Worm (Caenorhabditis elegans) whole organism, young adult: ENCODE measurements around the gene E02C12.19.

ENCODE experiments used
- B0261.1 ChIP-seq: sonication (generic microtip); optimal IDR thresholded peaks from 2 replicates; lab custom pipeline; 2016; ENCODE audit warnings: mild to moderate bottlenecking, missing genetic modification characterization, moderate library complexity, missing compliant biosample characterization
- F10E7.11 ChIP-seq: sonication (generic microtip); optimal IDR thresholded peaks from 2 replicates; lab custom pipeline; 2017; ENCODE audit warnings: mild to moderate bottlenecking, missing genetic modification characterization, moderate library complexity, missing compliant biosample characterization
- F33H1.4 ChIP-seq: fragments of 200-800 bp; sonication (Bioruptor generic); IDR thresholded peaks from 2 replicates; pipeline ENCODE4 v1.3.6; 2022; ENCODE audit warnings: missing genetic modification reagents, missing genetic modification characterization, missing compliant biosample characterization
- F52B5.7 ChIP-seq: sonication (generic microtip); optimal IDR thresholded peaks from 2 replicates; lab custom pipeline; 2016; ENCODE audit warnings: mild to moderate bottlenecking, missing genetic modification characterization, missing compliant biosample characterization
- F55B11.4 ChIP-seq: sonication (generic microtip); optimal IDR thresholded peaks from 2 replicates; lab custom pipeline; 2016; ENCODE audit warnings: missing compliant biosample characterization, missing genetic modification characterization, borderline replicate concordance; ENCODE audit not compliant: insufficient read depth
- F57C9.4 ChIP-seq: sonication (generic microtip); optimal IDR thresholded peaks from 2 replicates; lab custom pipeline; 2017; ENCODE audit warnings: mild to moderate bottlenecking, missing genetic modification characterization, missing compliant biosample characterization
- K11D2.4 ChIP-seq: fragments of 200-800 bp; sonication (Bioruptor generic); IDR thresholded peaks from 2 replicates; pipeline ENCODE4 v1.3.6; 2022; ENCODE audit warnings: missing genetic modification reagents, missing genetic modification characterization, missing compliant biosample characterization
- Y67H2A.10 ChIP-seq: fragments of 200-800 bp; sonication (Bioruptor generic); conservative IDR thresholded peaks from 2 replicates; pipeline ENCODE4 v1.3.6; 2022; ENCODE audit warnings: missing genetic modification reagents, missing genetic modification characterization, missing compliant biosample characterization
- ZK185.1 ChIP-seq: sonication (generic microtip); optimal IDR thresholded peaks from 2 replicates; lab custom pipeline; 2016; ENCODE audit warnings: mild to moderate bottlenecking, missing genetic modification characterization, missing compliant biosample characterization; ENCODE audit not compliant: poor library complexity, severe bottlenecking
- ama-1 ChIP-seq, 3 experiments: fragments of 150-350 bp in 1 of 3; sonication (generic microtip) in 2 of 3; optimal IDR thresholded peaks; 2 replicates each; lab custom pipeline; 2014 to 2018; ENCODE audit warnings: missing biosample characterization in 2 of 3, missing genetic modification characterization in 2 of 3, missing genetic modification reagents in 2 of 3
- aptf-3 ChIP-seq: fragments of 200-800 bp; sonication (Bioruptor generic); IDR thresholded peaks from 2 replicates; pipeline ENCODE4 v1.3.6; 2022; ENCODE audit warnings: missing genetic modification characterization, missing compliant biosample characterization
- attf-5 ChIP-seq: fragments of 200-800 bp; sonication (Bioruptor generic); optimal IDR thresholded peaks from 2 replicates; lab custom pipeline; 2018; ENCODE audit warnings: mild to moderate bottlenecking, missing genetic modification characterization, missing compliant biosample characterization
- cebp-1 ChIP-seq, 2 experiments: fragments of 200-800 bp in 1 of 2; sonication (Bioruptor generic) in 1 of 2; sonication (generic microtip) in 1 of 2; IDR thresholded peaks in 1 of 2; optimal IDR thresholded peaks in 1 of 2; 2 replicates each; pipeline versions ENCODE4 v1.3.6 to Lab custom; 2017 to 2022; ENCODE audit warnings: missing compliant biosample characterization in 2 of 2, missing genetic modification characterization in 2 of 2, mild to moderate bottlenecking in 1 of 2, missing genetic modification reagents in 1 of 2, moderate library complexity in 1 of 2
- ceh-91 ChIP-seq: fragments of 200-800 bp; sonication (Bioruptor generic); IDR thresholded peaks from 2 replicates; pipeline ENCODE4 v1.3.6; 2022; ENCODE audit warnings: missing genetic modification reagents, missing genetic modification characterization, missing compliant biosample characterization
- chd-7 ChIP-seq: sonication (generic microtip); optimal IDR thresholded peaks from 2 replicates; lab custom pipeline; 2016; ENCODE audit warnings: mild to moderate bottlenecking, missing genetic modification characterization, moderate library complexity, missing compliant biosample characterization
- hmg-1.2 ChIP-seq: fragments of 200-800 bp; sonication (Bioruptor generic); IDR thresholded peaks from 2 replicates; pipeline ENCODE4 v1.3.6; 2022; ENCODE audit warnings: missing genetic modification reagents, missing genetic modification characterization, missing compliant biosample characterization
- hrde-1 ChIP-seq: sonication (generic microtip); optimal IDR thresholded peaks from 2 replicates; lab custom pipeline; 2016; ENCODE audit warnings: missing genetic modification characterization, mild to moderate bottlenecking, missing compliant biosample characterization, moderate library complexity, missing genotype, missing genetic modification reagents, borderline replicate concordance
- let-526 ChIP-seq: fragments of 200-800 bp; sonication (Bioruptor generic); IDR thresholded peaks from 2 replicates; pipeline ENCODE4 v1.3.6; 2022; ENCODE audit warnings: missing genetic modification reagents, missing genetic modification characterization, missing compliant biosample characterization
- let-607 ChIP-seq, 2 experiments: fragments of 200-800 bp in 1 of 2; sonication (Bioruptor generic) in 1 of 2; sonication (generic microtip) in 1 of 2; optimal IDR thresholded peaks; 2 replicates each; lab custom pipeline; 2016 to 2018; ENCODE audit warnings: mild to moderate bottlenecking in 2 of 2, missing compliant biosample characterization in 2 of 2, missing genetic modification characterization in 2 of 2, moderate library complexity in 2 of 2, missing genotype in 1 of 2
- madf-6 ChIP-seq: fragments of 200-800 bp; sonication (Bioruptor generic); IDR thresholded peaks from 2 replicates; pipeline ENCODE4 v1.3.6; 2022; ENCODE audit warnings: missing genetic modification reagents, missing genetic modification characterization, missing compliant biosample characterization
- madf-8 ChIP-seq: fragments of 200-800 bp; sonication (Bioruptor generic); conservative IDR thresholded peaks from 2 replicates; pipeline ENCODE4 v1.3.6; 2022; ENCODE audit warnings: missing genetic modification reagents, missing genetic modification characterization, missing compliant biosample characterization
- mcd-1 ChIP-seq: fragments of 200-800 bp; sonication (Bioruptor generic); IDR thresholded peaks from 2 replicates; pipeline ENCODE4 v1.3.6; 2022; ENCODE audit warnings: missing genetic modification reagents, missing genetic modification characterization, missing compliant biosample characterization
- mxl-1 ChIP-seq: sonication (generic microtip); optimal IDR thresholded peaks from 2 replicates; lab custom pipeline; 2016; ENCODE audit warnings: missing genetic modification characterization, missing compliant biosample characterization
- nfya-2 ChIP-seq: fragments of 200-800 bp; sonication (Bioruptor generic); IDR thresholded peaks from 2 replicates; pipeline ENCODE4 v1.3.6; 2022; ENCODE audit warnings: missing genetic modification reagents, missing genetic modification characterization, missing compliant biosample characterization
- nhr-179 ChIP-seq: sonication (generic microtip); optimal IDR thresholded peaks from 2 replicates; lab custom pipeline; 2016; ENCODE audit warnings: mild to moderate bottlenecking, missing genetic modification characterization, missing compliant biosample characterization
- nhr-80 ChIP-seq: sonication (generic microtip); optimal IDR thresholded peaks from 2 replicates; lab custom pipeline; 2016; ENCODE audit warnings: missing genetic modification characterization, missing compliant biosample characterization
- pbrm-1 ChIP-seq: fragments of 200-800 bp; sonication (Bioruptor generic); IDR thresholded peaks from 2 replicates; pipeline ENCODE4 v1.3.6; 2022; ENCODE audit warnings: missing genetic modification reagents, missing genetic modification characterization, missing compliant biosample characterization
- pha-4 ChIP-seq: fragments of 150-350 bp; sonication (generic microtip); optimal IDR thresholded peaks from 2 replicates; lab custom pipeline; 2014; ENCODE audit warnings: missing biosample characterization, missing genetic modification reagents, missing genetic modification characterization
- rpc-1 ChIP-seq, 2 experiments: fragments of 150-350 bp in 1 of 2; sonication (generic microtip) in 1 of 2; optimal IDR thresholded peaks; 2 replicates each; lab custom pipeline; 2014 to 2018; ENCODE audit warnings: missing biosample characterization in 1 of 2, missing genetic modification characterization in 1 of 2, missing genetic modification reagents in 1 of 2, missing genotype in 1 of 2
- sea-2 ChIP-seq: fragments of 200-800 bp; sonication (Bioruptor generic); IDR thresholded peaks from 2 replicates; pipeline ENCODE4 v1.3.6; 2022; ENCODE audit warnings: missing genetic modification characterization, missing compliant biosample characterization
- snpc-1.1 ChIP-seq: sonication (generic microtip); optimal IDR thresholded peaks from 2 replicates; lab custom pipeline; 2017; ENCODE audit warnings: missing genetic modification characterization, mild to moderate bottlenecking, missing compliant biosample characterization, antibody characterized with exemption, moderate library complexity, missing genotype, missing genetic modification reagents; ENCODE audit not compliant: insufficient read depth
- snpc-1.3 ChIP-seq: sonication (generic microtip); optimal IDR thresholded peaks from 2 replicates; lab custom pipeline; 2017; ENCODE audit warnings: missing genetic modification characterization, mild to moderate bottlenecking, missing compliant biosample characterization, antibody characterized with exemption, moderate library complexity, missing genotype, missing genetic modification reagents; ENCODE audit not compliant: insufficient read depth
- snpc-3.4 ChIP-seq: sonication (generic microtip); optimal IDR thresholded peaks from 2 replicates; lab custom pipeline; 2017; ENCODE audit warnings: missing genetic modification characterization, mild to moderate bottlenecking, missing compliant biosample characterization, antibody characterized with exemption, moderate library complexity, missing genotype, missing genetic modification reagents
- snpc-4 ChIP-seq, 5 experiments: fragments of 150-350 bp in 1 of 5; sonication (generic microtip) in 4 of 5; optimal IDR thresholded peaks; 2 replicates each; lab custom pipeline; 2014 to 2018; ENCODE audit warnings: missing genetic modification characterization in 5 of 5, missing biosample characterization in 3 of 5, antibody characterized with exemption in 2 of 5, mild to moderate bottlenecking in 2 of 5, missing compliant biosample characterization in 2 of 5, missing genotype in 2 of 5, moderate library complexity in 2 of 5, missing genetic modification reagents in 1 of 5
- tbp1 ChIP-seq: fragments of 200-800 bp; sonication (Bioruptor generic); optimal IDR thresholded peaks from 2 replicates; lab custom pipeline; 2018; ENCODE audit warnings: mild to moderate bottlenecking, missing genetic modification characterization, missing compliant biosample characterization
- unc-130 ChIP-seq: sonication (generic microtip); optimal IDR thresholded peaks from 2 replicates; lab custom pipeline; 2016; ENCODE audit warnings: missing genetic modification reagents, missing genetic modification characterization, missing compliant biosample characterization
- zim-3 ChIP-seq: sonication (generic microtip); optimal IDR thresholded peaks from 2 replicates; lab custom pipeline; 2017; ENCODE audit warnings: mild to moderate bottlenecking, missing genetic modification characterization, moderate library complexity, missing compliant biosample characterization
- ztf-6 ChIP-seq: fragments of 200-800 bp; sonication (Bioruptor generic); IDR thresholded peaks from 2 replicates; pipeline ENCODE4 v1.3.6; 2022; ENCODE audit warnings: missing genetic modification reagents, missing genetic modification characterization, missing compliant biosample characterization

E02C12.19 gene

DNA sequence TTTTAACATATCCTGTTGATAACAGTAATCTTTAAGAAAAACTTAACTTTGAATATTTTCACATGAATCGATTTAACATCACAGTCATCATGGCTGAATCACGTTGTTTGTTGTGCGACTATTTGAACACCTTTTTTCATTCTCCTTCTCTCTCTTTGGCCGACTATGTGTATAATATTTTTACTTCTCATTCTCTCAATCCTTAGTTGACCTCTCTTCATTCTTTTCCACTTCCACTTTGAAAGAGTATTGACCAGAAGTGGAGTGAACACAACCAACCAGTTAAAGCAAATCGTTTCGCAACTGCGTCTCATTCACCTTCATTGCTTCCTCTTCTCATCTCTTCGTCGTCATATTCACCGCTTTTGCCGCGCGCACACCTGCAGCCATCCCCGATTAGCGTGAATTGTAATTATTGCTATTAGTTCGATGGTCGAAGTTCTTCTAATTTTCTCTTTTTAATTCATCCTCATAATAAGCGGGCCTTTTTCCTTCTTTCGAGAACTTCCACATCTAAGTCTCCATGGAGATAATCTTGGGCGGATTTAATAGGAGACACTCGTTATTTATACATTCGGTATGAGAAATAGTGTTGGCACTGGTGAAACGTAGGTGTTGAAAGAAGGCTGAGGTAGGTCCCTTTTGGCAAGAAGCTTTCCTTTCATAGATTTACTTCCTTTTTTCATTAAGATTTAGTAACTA, 18.8 kb upstream of the E02C12.19 start:
- TF ChIP-seq cebp-1 (GFP tag; IDR thresholded peaks at IDR 0.05; lab: Robert Waterston, UW) (no peak), cebp-1 (tag; optimal IDR thresholded peaks at IDR 0.05; lab: Kevin White, UChicago) (peak; percentile 41), let-607 (tag; optimal IDR thresholded peaks at IDR 0.05; lab: Kevin White, UChicago) (no peak)

DNA sequence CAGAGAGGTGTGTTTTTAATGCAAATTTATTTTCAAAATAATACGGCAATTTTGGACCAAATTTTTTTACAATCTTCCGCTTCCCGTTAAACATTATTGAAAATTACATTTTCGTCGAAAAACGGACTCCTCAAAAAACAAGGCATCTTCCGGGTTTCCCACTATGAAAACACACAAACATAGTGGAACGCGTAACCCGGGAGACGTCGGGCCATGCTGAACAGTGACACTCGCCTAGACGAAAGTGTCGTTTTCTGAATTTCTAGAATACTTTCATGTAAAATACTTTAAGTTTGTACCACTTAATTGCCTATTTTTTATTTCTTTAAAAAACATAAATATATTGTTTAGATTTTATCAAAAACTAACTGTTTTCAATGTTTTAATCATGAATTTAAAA, 15.6 kb upstream of the E02C12.19 start:
- TF ChIP-seq F33H1.4 (GFP tag; lab: Robert Waterston, UW), result no peak
- peak; percentile 83 for TF ChIP-seq hmg-1.2
- no peak for TF ChIP-seq nhr-179
- TF ChIP-seq B0261.1 (tag; lab: Kevin White, UChicago), result no peak
- no peak for TF ChIP-seq snpc-1.3
- TF ChIP-seq F52B5.7 (tag; lab: Kevin White, UChicago), result no peak
- TF ChIP-seq snpc-1.1, result peak; percentile 86
- no peak for TF ChIP-seq mcd-1 (GFP tag; lab: Robert Waterston, UW)
- TF ChIP-seq snpc-3.4 (tag; lab: Kevin White, UChicago), result no peak
- TF ChIP-seq unc-130 (GFP tag; lab: Kevin White, UChicago), result no peak
- TF ChIP-seq madf-6, result no peak
- TF ChIP-seq pha-4, result no peak
- TF ChIP-seq snpc-4 (GFP tag; optimal IDR thresholded peaks at IDR 0.05; lab: Kevin White, UChicago), result peak; percentile 63
- peak; percentile 71 to 94 (median 87) for TF ChIP-seq snpc-4 (tag; optimal IDR thresholded peaks at IDR 0.05; lab: Kevin White, UChicago)
- no peak for TF ChIP-seq ztf-6 (GFP tag; lab: Robert Waterston, UW)
- TF ChIP-seq zim-3 (tag; lab: Kevin White, UChicago), result no peak
- TF ChIP-seq, all 124 proteins: peak for 3

DNA sequence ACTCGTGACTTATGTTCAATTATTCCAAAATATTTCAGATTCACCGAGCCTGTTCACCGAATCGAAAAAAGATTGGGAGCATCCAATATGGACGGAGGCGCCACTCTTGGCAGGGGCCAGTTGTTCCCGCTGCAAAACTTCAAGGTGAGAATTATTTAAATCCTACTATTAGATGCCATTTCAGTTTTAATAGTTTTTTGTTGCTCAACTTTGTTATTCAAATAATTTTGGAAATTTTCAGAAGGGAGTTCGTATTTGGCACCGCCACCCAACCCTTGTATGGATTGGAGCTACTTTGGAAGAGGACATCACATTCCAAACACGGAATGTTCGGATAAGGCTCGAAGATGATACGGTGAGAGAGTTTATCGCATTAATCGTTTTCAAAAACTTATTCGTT, 9.8 kb upstream of the E02C12.19 start, which contains the start of gene hum-2:
Gene hum-2, plus strand, starts transcription at position 33 of the 400 bp plus-strand sequence.
- TF ChIP-seq mcd-1 (GFP tag; lab: Robert Waterston, UW), result no peak
- TF ChIP-seq F10E7.11 (tag; lab: Kevin White, UChicago), result no peak
- TF ChIP-seq nhr-80 (tag; lab: Kevin White, UChicago), result no peak
- no peak for TF ChIP-seq pbrm-1 (GFP tag; lab: Robert Waterston, UW)
- TF ChIP-seq ZK185.1 (tag; lab: Kevin White, UChicago), result no peak
- no peak for TF ChIP-seq tbp1
- no peak for TF ChIP-seq sea-2

DNA sequence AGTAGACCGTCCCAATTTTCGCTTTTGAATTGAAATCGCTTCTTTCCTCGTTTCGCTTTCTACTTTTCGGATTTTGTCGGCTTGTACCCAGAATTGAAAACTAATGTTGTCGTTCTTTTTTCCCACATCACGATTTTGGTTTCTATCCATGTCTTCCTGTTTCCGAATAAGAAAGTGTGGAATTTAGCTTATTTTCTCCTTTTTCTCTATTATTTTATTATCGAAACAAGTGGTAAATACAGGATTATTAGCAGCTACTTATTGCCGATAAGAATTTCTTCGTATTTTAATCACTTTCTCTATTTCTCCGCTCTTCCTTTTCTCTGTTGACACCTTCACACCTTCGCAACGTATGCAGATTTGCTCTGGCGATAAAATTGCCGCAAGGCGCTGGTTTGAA, 8.6 kb upstream of the E02C12.19 start:
- no peak for TF ChIP-seq ama-1 (optimal IDR thresholded peaks at IDR 0.05; lab: Kevin White, UChicago)
- TF ChIP-seq ama-1 (GFP tag; optimal IDR thresholded peaks at IDR 0.05; lab: Kevin White, UChicago), result no peak
- TF ChIP-seq snpc-3.4 (tag; lab: Kevin White, UChicago), result no peak
- TF ChIP-seq mxl-1 (tag; lab: Kevin White, UChicago), result no peak
- TF ChIP-seq F55B11.4 (tag; lab: Kevin White, UChicago), result no peak
- TF ChIP-seq hrde-1 (tag; lab: Kevin White, UChicago), result no peak
- TF ChIP-seq F52B5.7 (tag; lab: Kevin White, UChicago), result no peak
- TF ChIP-seq chd-7 (tag; lab: Kevin White, UChicago), result no peak

DNA sequence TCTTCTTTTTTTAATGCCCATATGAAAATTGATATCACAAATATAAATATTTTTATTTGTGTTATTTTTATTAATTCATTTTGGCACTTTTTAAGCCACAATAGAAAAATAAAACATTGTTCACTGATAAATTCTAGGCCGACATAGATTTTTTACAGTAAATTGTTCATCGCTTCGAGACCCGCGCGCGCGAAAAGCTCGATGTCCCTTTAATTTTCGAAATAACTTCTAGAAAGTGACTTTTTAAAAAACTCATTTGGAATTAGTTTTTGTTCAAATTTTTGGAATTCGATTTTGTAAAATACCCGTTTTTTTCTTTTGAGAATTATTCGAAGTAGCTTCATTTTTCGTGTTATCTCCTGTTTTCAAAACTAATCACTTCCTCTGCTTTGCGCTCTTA, 8.0 kb upstream of the E02C12.19 start:
- TF ChIP-seq F57C9.4 (no peak), hmg-1.2 (no peak), nfya-2 (GFP tag; lab: Robert Waterston, UW) (no peak), aptf-3 (GFP tag; lab: Robert Waterston, UW) (no peak), rpc-1 (optimal IDR thresholded peaks at IDR 0.05; lab: Kevin White, UChicago) (no peak), rpc-1 (tag; optimal IDR thresholded peaks at IDR 0.05; lab: Kevin White, UChicago) (no peak), zim-3 (tag; lab: Kevin White, UChicago) (no peak), ceh-91 (GFP tag; lab: Robert Waterston, UW) (no peak), let-526 (GFP tag; lab: Robert Waterston, UW) (no peak), K11D2.4 (GFP tag; lab: Robert Waterston, UW) (no peak), Y67H2A.10 (GFP tag; lab: Robert Waterston, UW) (no peak), attf-5 (GFP tag; lab: Kevin White, UChicago) (no peak), madf-8 (GFP tag; lab: Robert Waterston, UW) (peak; percentile 52; the same call in 1 of the 2 replicates)
